Worm (Caenorhabditis elegans): ENCODE data around the gene lap-1.

Gene lap-1

DNA sequence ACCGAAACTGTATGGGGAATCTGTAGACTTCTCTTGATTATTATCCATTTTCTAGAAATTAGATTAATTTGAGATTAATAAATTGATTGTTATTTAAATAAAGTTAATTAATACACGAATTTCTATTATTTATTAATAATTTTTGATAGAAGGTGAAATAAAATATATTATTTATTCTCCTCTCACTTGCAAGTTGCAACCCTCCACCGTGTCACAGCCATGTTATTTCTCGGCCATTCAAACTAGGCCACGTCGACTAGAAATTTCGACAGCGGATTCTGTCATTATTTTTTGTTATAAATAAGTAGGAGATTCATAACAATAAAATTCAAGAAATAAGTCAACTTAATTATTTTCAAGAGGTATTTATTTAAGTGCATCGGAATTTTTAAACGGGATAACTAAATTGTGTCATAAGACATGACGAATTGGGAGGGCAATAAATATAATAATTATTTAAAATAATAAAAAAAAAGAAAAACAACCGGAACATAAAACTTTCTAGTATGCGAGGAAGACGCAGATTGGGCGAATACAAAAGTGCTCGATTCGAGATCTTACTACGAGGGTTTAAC is 41.9 kb upstream of the lap-1 start, which contains the start of gene ufbp-1 (continued):
- no peak for TF ChIP-seq nhr-76 (tag; optimal IDR thresholded peaks at IDR 0.05)
- TF ChIP-seq pha-4 (GFP tag; IDR thresholded peaks at IDR 0.05), result peak; percentile 85; the same call in 1 of the 2 replicates
- peak; percentile 81 for TF ChIP-seq pha-4 (tag; optimal IDR thresholded peaks at IDR 0.05)
- TF ChIP-seq zfp-2 (tag; optimal IDR thresholded peaks at IDR 0.05), result no peak
- TF ChIP-seq dmd-6 (GFP tag; IDR thresholded peaks at IDR 0.05), result peak; percentile 51; the same call in 1 of the 2 replicates
- TF ChIP-seq snpc-1.2 (GFP tag; IDR thresholded peaks at IDR 0.05), result peak; percentile 70
- TF ChIP-seq pqm-1 (tag; optimal IDR thresholded peaks at IDR 0.05), result no peak
- peak; percentile 82 for TF ChIP-seq arid-1 (GFP tag; conservative IDR thresholded peaks at IDR 0.05)
- peak; percentile 78; the same call in 1 of the 2 replicates for TF ChIP-seq tra-1 (GFP tag; IDR thresholded peaks at IDR 0.05)
- peak; percentile 71 for TF ChIP-seq gei-8 (GFP tag; optimal IDR thresholded peaks at IDR 0.05)
- TF ChIP-seq zip-11 (GFP tag; IDR thresholded peaks at IDR 0.05), result 0 out of 2 replicates have a peak, but pooled peaks have one; percentile 77
- TF ChIP-seq ces-1 (GFP tag; optimal IDR thresholded peaks at IDR 0.05), result no peak
- no peak for TF ChIP-seq nhr-11 (tag; optimal IDR thresholded peaks at IDR 0.05)
- no peak for TF ChIP-seq nhr-237 (tag; optimal IDR thresholded peaks at IDR 0.05)
- TF ChIP-seq ceh-82 (tag; optimal IDR thresholded peaks at IDR 0.05), result no peak
- TF ChIP-seq unc-39 (tag; optimal IDR thresholded peaks at IDR 0.05), result no peak
- TF ChIP-seq daf-16 (GFP tag; optimal IDR thresholded peaks at IDR 0.05), result peak; percentile 49 to 61
- peak; percentile 86 for TF ChIP-seq daf-16 (tag; optimal IDR thresholded peaks at IDR 0.05)
- TF ChIP-seq rbr-2 (tag; optimal IDR thresholded peaks at IDR 0.05), result peak; percentile 26
- TF ChIP-seq hlh-30 (tag; optimal IDR thresholded peaks at IDR 0.05; ENCODE audit: insufficient read depth), result peak; percentile 34
- TF ChIP-seq cey-2 (tag; optimal IDR thresholded peaks at IDR 0.05; ENCODE audit: borderline replicate concordance, insufficient read depth), result no peak
- TF ChIP-seq unc-62 (GFP tag; optimal IDR thresholded peaks at IDR 0.05 in 1 of 2), result no peak
- TF ChIP-seq unc-62 (tag; optimal IDR thresholded peaks at IDR 0.05), result no peak
- no peak for TF ChIP-seq fos-1 (tag; optimal IDR thresholded peaks at IDR 0.05)
- peak; percentile 78; the same call in 1 of the 2 replicates for TF ChIP-seq nhr-41 (GFP tag; IDR thresholded peaks at IDR 0.05)
- TF ChIP-seq egl-27 (tag; optimal IDR thresholded peaks at IDR 0.05), result no peak
- peak; percentile 34 for TF ChIP-seq nhr-111 (GFP tag; optimal IDR thresholded peaks at IDR 0.05)
- peak; percentile 79 for TF ChIP-seq Y48G9A.11 (GFP tag; IDR thresholded peaks at IDR 0.05)
- TF ChIP-seq ama-1 (optimal IDR thresholded peaks at IDR 0.05), result peak; percentile 65
- peak; percentile 96 for TF ChIP-seq mep-1 (tag; optimal IDR thresholded peaks at IDR 0.05)
- peak; percentile 18 for TF ChIP-seq nhr-48 (tag; optimal IDR thresholded peaks at IDR 0.05)
- peak; percentile 83 for TF ChIP-seq hlh-11 (tag; optimal IDR thresholded peaks at IDR 0.05)
- no peak for TF ChIP-seq lir-3 (tag; optimal IDR thresholded peaks at IDR 0.05)
- TF ChIP-seq R02D3.7 (tag; optimal IDR thresholded peaks at IDR 0.05), result no peak
- TF ChIP-seq tag-97 (GFP tag; IDR thresholded peaks at IDR 0.05), result no peak
- peak; percentile 52 for TF ChIP-seq nhr-6 (tag; optimal IDR thresholded peaks at IDR 0.05)
- peak; percentile 90 for TF ChIP-seq lin-1 (GFP tag; IDR thresholded peaks at IDR 0.05)
- no peak for TF ChIP-seq aha-1 (tag)
- TF ChIP-seq daf-12 (tag; optimal IDR thresholded peaks at IDR 0.05), result no peak
- no peak for TF ChIP-seq Y105C5A.15 (GFP tag; IDR thresholded peaks at IDR 0.05)
- TF ChIP-seq F49E8.2 (tag; optimal IDR thresholded peaks at IDR 0.05; ENCODE audit: borderline replicate concordance), result peak; percentile 62
- no peak for TF ChIP-seq F44E2.7 (GFP tag; IDR thresholded peaks at IDR 0.05)
- TF ChIP-seq unc-130 (GFP tag; optimal IDR thresholded peaks at IDR 0.05), result peak; percentile 58
- no peak for TF ChIP-seq zag-1 (tag; optimal IDR thresholded peaks at IDR 0.05)
- no peak for TF ChIP-seq set-16 (GFP tag; IDR thresholded peaks at IDR 0.05)
- peak; percentile 82 for TF ChIP-seq lin-38 (GFP tag; IDR thresholded peaks at IDR 0.05)
- TF ChIP-seq ceh-62 (tag; optimal IDR thresholded peaks at IDR 0.05), result no peak
- TF ChIP-seq ztf-11 (tag; optimal IDR thresholded peaks at IDR 0.05), result no peak
- peak; percentile 70 for TF ChIP-seq hmg-1.1 (GFP tag; IDR thresholded peaks at IDR 0.05)
- TF ChIP-seq lim-7 (GFP tag; IDR thresholded peaks at IDR 0.05), result peak; percentile 81
- peak; percentile 42 for TF ChIP-seq attf-4 (tag; optimal IDR thresholded peaks at IDR 0.05)
- TF ChIP-seq daf-19 (GFP tag; conservative IDR thresholded peaks at IDR 0.05), result peak; percentile 85
